Worm (Caenorhabditis elegans): Measurements from ENCODE around the gene C49F5.6.

- TF ChIP-seq ama-1 (optimal IDR thresholded peaks at IDR 0.05) (no peak), ceh-13 (GFP tag; optimal IDR thresholded peaks at IDR 0.05) (no peak), tbx-37 (GFP tag; conservative IDR thresholded peaks at IDR 0.05) (no peak), aly-1 (tag; optimal IDR thresholded peaks at IDR 0.05) (no peak), scrt-1 (GFP tag; IDR thresholded peaks at IDR 0.05) (no peak), flt-1 (GFP tag; IDR thresholded peaks at IDR 0.05) (no peak), hmbx-1 (tag; optimal IDR thresholded peaks at IDR 0.05) (no peak), B0310.2 (tag; optimal IDR thresholded peaks at IDR 0.05) (no peak)
Observed at ce11 chrX:12005499-12005959, 17.4 kb downstream of the C49F5.6 start, which contains the start of gene sma-5.

Measured in whole organism, early embryonic.